Fruit fly (Drosophila melanogaster): Measurements from ENCODE around the gene PGRP-SB1.

The PGRP-SB1 gene

DNA sequence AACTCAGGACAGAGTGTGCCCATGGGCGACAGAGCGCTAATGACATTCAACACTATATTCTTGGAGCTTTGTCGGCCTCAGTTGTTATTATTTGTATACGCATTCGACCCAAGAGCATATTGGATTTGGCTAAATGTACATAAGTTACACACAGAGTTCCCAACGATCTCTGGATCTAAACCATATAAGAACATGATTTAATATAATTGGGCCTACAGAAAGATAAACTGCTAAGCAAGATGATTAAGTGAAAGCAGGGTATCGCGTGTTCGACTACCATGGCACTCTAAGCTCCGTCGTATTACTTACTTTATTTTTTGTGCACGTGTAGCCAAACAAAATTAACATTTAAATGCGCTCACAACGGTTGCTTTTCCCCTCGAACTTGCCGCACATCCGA lies 32.5 kb upstream of the PGRP-SB1 start (continued):
- peak; percentile 29 for TF ChIP-seq Chrac-16 (GFP tag; optimal IDR thresholded peaks at IDR 0.05)
- no peak for TF ChIP-seq Meics (GFP tag; optimal IDR thresholded peaks at IDR 0.05)
- TF ChIP-seq Nf-YC (tag; optimal IDR thresholded peaks at IDR 0.05): no peak
- peak; percentile 17 for TF ChIP-seq cwo (GFP tag; optimal IDR thresholded peaks at IDR 0.05)
- no peak for TF ChIP-seq CG17361 (GFP tag; IDR thresholded peaks at IDR 0.05)
- peak; percentile 67 for TF ChIP-seq row (GFP tag; IDR thresholded peaks at IDR 0.05)
- no peak for TF ChIP-seq Hmx (GFP tag; optimal IDR thresholded peaks at IDR 0.05)
- TF ChIP-seq CG10959 (GFP tag; IDR thresholded peaks at IDR 0.05): no peak
- no peak for TF ChIP-seq unc-4 (GFP tag; IDR thresholded peaks at IDR 0.05; ENCODE audit: partially characterized antibody)
- TF ChIP-seq MTF-1 (GFP tag; optimal IDR thresholded peaks at IDR 0.05; ENCODE audit: borderline replicate concordance): no peak
- TF ChIP-seq Sry-δ (GFP tag; optimal IDR thresholded peaks at IDR 0.05): no peak
- TF ChIP-seq fd64A (GFP tag; optimal IDR thresholded peaks at IDR 0.05): peak; percentile 5
- TF ChIP-seq gro (GFP tag; optimal IDR thresholded peaks at IDR 0.05): no peak
- TF ChIP-seq Kr (GFP tag; optimal IDR thresholded peaks at IDR 0.05): no peak
- no peak for TF ChIP-seq Nf-YB (GFP tag; optimal IDR thresholded peaks at IDR 0.05)
- TF ChIP-seq sisA (GFP tag; IDR thresholded peaks at IDR 0.05): 0 out of 2 replicates have a peak, but pooled peaks have one; percentile 6
- peak; percentile 31 for TF ChIP-seq pum (GFP tag; optimal IDR thresholded peaks at IDR 0.05)
- TF ChIP-seq CTCF (GFP tag; optimal IDR thresholded peaks at IDR 0.05): no peak
- TF ChIP-seq CG4424 (GFP tag; optimal IDR thresholded peaks at IDR 0.05): peak; percentile 35
- TF ChIP-seq NC2α (GFP tag; optimal IDR thresholded peaks at IDR 0.05): peak; percentile 7
- no peak for TF ChIP-seq ato (GFP tag; IDR thresholded peaks at IDR 0.05; ENCODE audit: partially characterized antibody)
- TF ChIP-seq ewg (GFP tag; optimal IDR thresholded peaks at IDR 0.05): peak; percentile 36
- no peak for TF ChIP-seq Gsc (GFP tag; IDR thresholded peaks at IDR 0.05)
- 0 out of 2 replicates have a peak, but pooled peaks have one; percentile 1 for TF ChIP-seq crol (GFP tag; IDR thresholded peaks at IDR 0.05)
- TF ChIP-seq CG6654 (GFP tag; optimal IDR thresholded peaks at IDR 0.05): no peak
- no peak for TF ChIP-seq CG8478 (optimal IDR thresholded peaks at IDR 0.05)
- no peak for TF ChIP-seq CG9727 (GFP tag; optimal IDR thresholded peaks at IDR 0.05)
- peak; percentile 61 for TF ChIP-seq CG11504 (tag; optimal IDR thresholded peaks at IDR 0.05)
- no peak for TF ChIP-seq fu2 (GFP tag; optimal IDR thresholded peaks at IDR 0.05)
- no peak for TF ChIP-seq usp (GFP tag; optimal IDR thresholded peaks at IDR 0.05)
- no peak for TF ChIP-seq Opbp (GFP tag; IDR thresholded peaks at IDR 0.05; ENCODE audit: partially characterized antibody)
- no peak for TF ChIP-seq CG4707 (GFP tag; optimal IDR thresholded peaks at IDR 0.05)
- peak; percentile 70 for TF ChIP-seq Blimp-1 (GFP tag; optimal IDR thresholded peaks at IDR 0.05)
- no peak for TF ChIP-seq seq (GFP tag; IDR thresholded peaks at IDR 0.05)
- no peak for TF ChIP-seq sr (GFP tag; IDR thresholded peaks at IDR 0.05)
- TF ChIP-seq B-H1 (GFP tag; IDR thresholded peaks at IDR 0.05): no peak
- no peak for TF ChIP-seq Atf6 (GFP tag; IDR thresholded peaks at IDR 0.05)
- TF ChIP-seq corto (GFP tag; optimal IDR thresholded peaks at IDR 0.05): no peak
- no peak; the same call in 1 of the 2 replicates for TF ChIP-seq ara (GFP tag; IDR thresholded peaks at IDR 0.05)
- TF ChIP-seq Bteb2 (GFP tag; optimal IDR thresholded peaks at IDR 0.05): peak; percentile 8
- TF ChIP-seq CG8765 (GFP tag; IDR thresholded peaks at IDR 0.05): no peak
- TF ChIP-seq CG13287 (GFP tag; IDR thresholded peaks at IDR 0.05; ENCODE audit: partially characterized antibody): no peak
- no peak for TF ChIP-seq CG2116 (GFP tag; optimal IDR thresholded peaks at IDR 0.05)
- peak; percentile 14 for TF ChIP-seq CG17829 (tag; optimal IDR thresholded peaks at IDR 0.05)
- TF ChIP-seq CG9609 (GFP tag; optimal IDR thresholded peaks at IDR 0.05): no peak
- TF ChIP-seq CG14441 (GFP tag; IDR thresholded peaks at IDR 0.05): no peak
- no peak for TF ChIP-seq CG12236 (GFP tag; optimal IDR thresholded peaks at IDR 0.05)
- TF ChIP-seq ATbp (GFP tag; optimal IDR thresholded peaks at IDR 0.05): peak; percentile 8
- TF ChIP-seq Vsx1 (GFP tag; optimal IDR thresholded peaks at IDR 0.05): no peak
- TF ChIP-seq D19A (tag; optimal IDR thresholded peaks at IDR 0.05): peak; percentile 39
- peak; percentile 34 for TF ChIP-seq CG8388 (GFP tag; optimal IDR thresholded peaks at IDR 0.05)
- no peak for TF ChIP-seq CG7357 (GFP tag; IDR thresholded peaks at IDR 0.05)

Measured in whole organism, embryonic.